Worm (Caenorhabditis elegans) whole organism, L4 larva: ENCODE data around the gene C08E3.14.

ENCODE experiments used
- D1046.2 ChIP-seq: fragments of 200-800 bp; sonication (Bioruptor generic); IDR thresholded peaks from 2 replicates; pipeline ENCODE4 v1.3.6; 2022; ENCODE audit warnings: missing genetic modification characterization, missing compliant biosample characterization
- F26F4.8 ChIP-seq: fragments of 200-800 bp; sonication (Bioruptor generic); conservative IDR thresholded peaks from 2 replicates; pipeline ENCODE4 v1.3.6; 2022; ENCODE audit warnings: missing genetic modification characterization, missing compliant biosample characterization
- F44E2.7 ChIP-seq: fragments of 200-800 bp; sonication (Bioruptor generic); IDR thresholded peaks from 2 replicates; pipeline ENCODE4 v2.1.2; 2022; ENCODE audit warnings: missing genetic modification characterization, missing compliant biosample characterization
- T26A8.4 ChIP-seq: fragments of 200-800 bp; sonication (Bioruptor generic); IDR thresholded peaks from 2 replicates; pipeline ENCODE4 v1.3.6; 2022; ENCODE audit warnings: missing genetic modification characterization, missing compliant biosample characterization
- Y105C5A.15 ChIP-seq: fragments of 200-800 bp; sonication (Bioruptor generic); IDR thresholded peaks from 2 replicates; pipeline ENCODE4 v1.3.6; 2022; ENCODE audit warnings: missing genetic modification characterization, missing compliant biosample characterization
- Y48G9A.11 ChIP-seq: fragments of 200-800 bp; sonication (Bioruptor generic); IDR thresholded peaks from 2 replicates; pipeline ENCODE4 v1.3.6; 2022; ENCODE audit warnings: missing genetic modification reagents, missing genetic modification characterization, missing compliant biosample characterization
- Y5F2A.4 ChIP-seq: fragments of 200-800 bp; sonication (Bioruptor generic); optimal IDR thresholded peaks from 2 replicates; lab custom pipeline; 2018; ENCODE audit warnings: mild to moderate bottlenecking, missing genetic modification characterization, missing compliant biosample characterization
- Y75B8A.6 ChIP-seq: fragments of 200-800 bp; sonication (Bioruptor generic); IDR thresholded peaks from 2 replicates; pipeline ENCODE4 v1.3.6; 2022; ENCODE audit warnings: missing genetic modification reagents, missing genetic modification characterization, missing compliant biosample characterization
- aha-1 ChIP-seq: fragments of 150-350 bp; peaks from one replicate; lab custom pipeline; 2014; ENCODE audit warnings: missing biosample characterization, missing genetic modification characterization
- arid-1 ChIP-seq: fragments of 200-800 bp; sonication (Bioruptor generic); conservative IDR thresholded peaks from 2 replicates; pipeline ENCODE4 v1.3.6; 2022; ENCODE audit warnings: missing genetic modification reagents, missing genetic modification characterization, missing compliant biosample characterization
- ceh-28 ChIP-seq: fragments of 150-350 bp; optimal IDR thresholded peaks from 2 replicates; lab custom pipeline; 2014; ENCODE audit warnings: missing biosample characterization, missing genetic modification reagents, missing genetic modification characterization
- ceh-44 ChIP-seq: fragments of 200-800 bp; sonication (Bioruptor generic); IDR thresholded peaks from 2 replicates; pipeline ENCODE4 v1.3.6; 2022; ENCODE audit warnings: missing genetic modification reagents, missing genetic modification characterization, missing compliant biosample characterization
- ces-1 ChIP-seq: fragments of 150-350 bp; sonication (generic microtip); optimal IDR thresholded peaks from 4 replicates; lab custom pipeline; 2014; ENCODE audit warnings: missing biosample characterization, missing genetic modification reagents, missing genetic modification characterization
- daf-12 ChIP-seq: fragments of 150-350 bp; optimal IDR thresholded peaks from 2 replicates; lab custom pipeline; 2014; ENCODE audit warnings: missing biosample characterization, missing genetic modification reagents, missing genetic modification characterization
- daf-16 ChIP-seq, 3 experiments: sonication (generic microtip); optimal IDR thresholded peaks; 2 replicates each; lab custom pipeline; 2016 to 2017; ENCODE audit warnings: missing genetic modification characterization in 3 of 3, missing genetic modification reagents in 3 of 3, mild to moderate bottlenecking in 2 of 3, missing compliant biosample characterization in 2 of 3, missing biosample characterization in 1 of 3, moderate library complexity in 1 of 3
- daf-19 ChIP-seq: fragments of 200-800 bp; sonication (Bioruptor generic); conservative IDR thresholded peaks from 2 replicates; pipeline ENCODE4 v1.3.6; 2022; ENCODE audit warnings: missing genetic modification characterization, missing compliant biosample characterization
- dmd-6 ChIP-seq: fragments of 200-800 bp; sonication (Bioruptor generic); IDR thresholded peaks from 2 replicates; pipeline ENCODE4 v1.3.6; 2022; ENCODE audit warnings: missing genetic modification reagents, missing genetic modification characterization, missing compliant biosample characterization
- dpl-1 ChIP-seq: fragments of 150-350 bp; optimal IDR thresholded peaks from 2 replicates; lab custom pipeline; 2014; ENCODE audit warnings: missing biosample characterization, missing genetic modification reagents, missing genetic modification characterization
- duxl-1 ChIP-seq: sonication (generic microtip); optimal IDR thresholded peaks from 2 replicates; lab custom pipeline; 2016; ENCODE audit warnings: mild to moderate bottlenecking, missing genetic modification characterization, moderate library complexity, missing compliant biosample characterization; ENCODE audit not compliant: poor library complexity
- fos-1 ChIP-seq: fragments of 150-350 bp; optimal IDR thresholded peaks from 2 replicates; lab custom pipeline; 2014; ENCODE audit warnings: missing biosample characterization, missing genetic modification characterization
- gei-8 ChIP-seq: fragments of 200-800 bp; sonication (Bioruptor generic); optimal IDR thresholded peaks from 2 replicates; lab custom pipeline; 2018; ENCODE audit warnings: mild to moderate bottlenecking, missing genetic modification characterization, missing compliant biosample characterization
- hlh-11 ChIP-seq: fragments of 200-800 bp; sonication (Bioruptor generic); optimal IDR thresholded peaks from 2 replicates; lab custom pipeline; 2018; ENCODE audit warnings: mild to moderate bottlenecking, missing genetic modification characterization, missing compliant biosample characterization
- hmg-1.1 ChIP-seq: fragments of 200-800 bp; sonication (Bioruptor generic); IDR thresholded peaks from 2 replicates; pipeline ENCODE4 v1.3.6; 2022; ENCODE audit warnings: missing genetic modification reagents, missing genetic modification characterization, missing compliant biosample characterization
- lin-1 ChIP-seq: fragments of 200-800 bp; sonication (Bioruptor generic); IDR thresholded peaks from 2 replicates; pipeline ENCODE4 v1.3.6; 2022; ENCODE audit warnings: missing genetic modification reagents, missing genetic modification characterization, missing compliant biosample characterization
- lin-15B ChIP-seq: fragments of 150-350 bp; sonication (generic microtip); optimal IDR thresholded peaks from 3 replicates; lab custom pipeline; 2014; ENCODE audit warnings: missing biosample characterization, missing genetic modification characterization
- lin-29 ChIP-seq: fragments of 200-800 bp; sonication (Bioruptor generic); IDR thresholded peaks from 2 replicates; pipeline ENCODE4 v1.3.6; 2022; ENCODE audit warnings: missing genetic modification reagents, missing genetic modification characterization, missing compliant biosample characterization
- lin-38 ChIP-seq: fragments of 200-800 bp; sonication (Bioruptor generic); IDR thresholded peaks from 2 replicates; pipeline ENCODE4 v1.3.6; 2022; ENCODE audit warnings: missing genetic modification reagents, missing genetic modification characterization, missing compliant biosample characterization
- lsy-2 ChIP-seq, 2 experiments: fragments of 150-350 bp in 1 of 2; sonication (generic microtip) in 1 of 2; optimal IDR thresholded peaks; 2 replicates each; lab custom pipeline; 2014 to 2017; ENCODE audit warnings: missing biosample characterization in 2 of 2, missing genetic modification characterization in 2 of 2
- madf-9 ChIP-seq: fragments of 200-800 bp; sonication (Bioruptor generic); conservative IDR thresholded peaks from 2 replicates; pipeline ENCODE4 v1.3.6; 2022; ENCODE audit warnings: missing genetic modification reagents, missing genetic modification characterization, missing compliant biosample characterization
- mdt-29 ChIP-seq: fragments of 200-800 bp; sonication (Bioruptor generic); IDR thresholded peaks from 2 replicates; pipeline ENCODE4 v1.3.6; 2022; ENCODE audit warnings: missing genetic modification reagents, missing genetic modification characterization, missing compliant biosample characterization
- mes-2 ChIP-seq: sonication (generic microtip); optimal IDR thresholded peaks from 2 replicates; lab custom pipeline; 2016; ENCODE audit warnings: missing genotype, mild to moderate bottlenecking, missing genetic modification characterization, missing compliant biosample characterization; ENCODE audit not compliant: poor library complexity, severe bottlenecking
- nhr-28 ChIP-seq: fragments of 150-350 bp; optimal IDR thresholded peaks from 2 replicates; lab custom pipeline; 2014; ENCODE audit warnings: missing biosample characterization, missing genetic modification characterization
- nhr-48 ChIP-seq: sonication (generic microtip); optimal IDR thresholded peaks from 2 replicates; lab custom pipeline; 2016; ENCODE audit warnings: mild to moderate bottlenecking, missing genetic modification characterization, missing compliant biosample characterization
- php-3 ChIP-seq: fragments of 200-800 bp; sonication (Bioruptor generic); IDR thresholded peaks from 2 replicates; pipeline ENCODE4 v1.3.6; 2022; ENCODE audit warnings: missing genetic modification reagents, missing genetic modification characterization, missing compliant biosample characterization
- rbr-2 ChIP-seq: sonication (generic microtip); optimal IDR thresholded peaks from 2 replicates; lab custom pipeline; 2016; ENCODE audit warnings: missing genotype, missing genetic modification characterization, missing compliant biosample characterization
- sdz-12 ChIP-seq: fragments of 200-800 bp; sonication (Bioruptor generic); optimal IDR thresholded peaks from 2 replicates; lab custom pipeline; 2018; ENCODE audit warnings: mild to moderate bottlenecking, missing genetic modification characterization, missing compliant biosample characterization
- skn-1 ChIP-seq: fragments of 150-350 bp; optimal IDR thresholded peaks from 2 replicates; lab custom pipeline; 2014; ENCODE audit warnings: missing biosample characterization, missing genetic modification characterization
- spr-1 ChIP-seq: sonication (generic microtip); optimal IDR thresholded peaks from 2 replicates; lab custom pipeline; 2016; ENCODE audit warnings: mild to moderate bottlenecking, missing genetic modification characterization, missing compliant biosample characterization
- tra-1 ChIP-seq: fragments of 200-800 bp; sonication (Bioruptor generic); IDR thresholded peaks from 2 replicates; pipeline ENCODE4 v1.3.6; 2022; ENCODE audit warnings: missing genetic modification reagents, missing genetic modification characterization, missing compliant biosample characterization
- unc-39 ChIP-seq: sonication (generic microtip); optimal IDR thresholded peaks from 2 replicates; lab custom pipeline; 2017; ENCODE audit warnings: missing biosample characterization, missing genetic modification characterization
- vab-7 ChIP-seq: fragments of 200-800 bp; sonication (Bioruptor generic); IDR thresholded peaks from 2 replicates; pipeline ENCODE4 v1.3.6; 2022; ENCODE audit warnings: missing genetic modification reagents, missing genetic modification characterization, missing compliant biosample characterization
- zfp-2 ChIP-seq: sonication (generic microtip); optimal IDR thresholded peaks from 2 replicates; lab custom pipeline; 2016; ENCODE audit warnings: mild to moderate bottlenecking, missing genetic modification characterization, missing compliant biosample characterization
- zfp-3 ChIP-seq: fragments of 200-800 bp; sonication (Bioruptor generic); conservative IDR thresholded peaks from 2 replicates; pipeline ENCODE4 v1.3.6; 2022; ENCODE audit warnings: missing genetic modification reagents, missing genetic modification characterization, missing compliant biosample characterization
- ztf-11 ChIP-seq: fragments of 150-350 bp; optimal IDR thresholded peaks from 2 replicates; lab custom pipeline; 2014; ENCODE audit warnings: missing biosample characterization, missing genetic modification characterization
- ztf-7 ChIP-seq: fragments of 150-350 bp; optimal IDR thresholded peaks from 2 replicates; lab custom pipeline; 2014; ENCODE audit warnings: missing biosample characterization, missing genetic modification characterization

Gene C08E3.14

DNA sequence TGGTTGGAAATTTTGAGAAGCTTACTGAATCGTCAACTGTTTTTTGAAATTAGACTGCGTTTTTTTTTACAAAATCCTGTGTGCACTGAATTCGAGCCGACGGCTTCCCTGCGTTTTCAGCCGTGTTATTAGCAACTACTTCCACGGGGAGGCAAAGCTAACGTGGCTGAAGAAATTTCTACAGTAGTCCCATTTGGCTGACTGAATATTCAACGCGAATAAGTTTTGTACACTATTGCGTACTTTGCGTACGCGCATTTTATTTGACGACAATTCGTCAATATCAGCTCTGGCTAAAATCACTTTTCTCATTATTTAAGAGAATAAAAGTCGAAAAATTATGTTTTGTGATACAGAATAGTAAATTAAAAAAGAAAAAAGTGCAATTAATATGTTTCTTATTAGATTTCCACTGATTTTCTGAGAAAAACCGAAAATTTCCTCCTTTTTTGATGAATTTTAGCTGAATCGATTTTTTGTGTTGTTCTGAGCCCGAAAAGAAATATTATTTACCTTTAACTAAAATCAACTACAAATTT is 35.6 kb downstream of the C08E3.14 start:
- TF ChIP-seq tra-1 (0 out of 2 replicates have a peak, but pooled peaks have one; percentile 16), T26A8.4 (GFP tag; lab: Robert Waterston, UW) (0 out of 2 replicates have a peak, but pooled peaks have one; percentile 43), mes-2 (tag; lab: Kevin White, UChicago) (peak; percentile 26), Y48G9A.11 (peak; percentile 72), D1046.2 (GFP tag; lab: Robert Waterston, UW) (0 out of 2 replicates have a peak, but pooled peaks have one; percentile 24), dmd-6 (GFP tag; lab: Robert Waterston, UW) (peak; percentile 23; the same call in 1 of the 2 replicates), duxl-1 (tag; lab: Kevin White, UChicago) (peak; percentile 51), hmg-1.1 (GFP tag; lab: Robert Waterston, UW) (peak; percentile 49)

DNA sequence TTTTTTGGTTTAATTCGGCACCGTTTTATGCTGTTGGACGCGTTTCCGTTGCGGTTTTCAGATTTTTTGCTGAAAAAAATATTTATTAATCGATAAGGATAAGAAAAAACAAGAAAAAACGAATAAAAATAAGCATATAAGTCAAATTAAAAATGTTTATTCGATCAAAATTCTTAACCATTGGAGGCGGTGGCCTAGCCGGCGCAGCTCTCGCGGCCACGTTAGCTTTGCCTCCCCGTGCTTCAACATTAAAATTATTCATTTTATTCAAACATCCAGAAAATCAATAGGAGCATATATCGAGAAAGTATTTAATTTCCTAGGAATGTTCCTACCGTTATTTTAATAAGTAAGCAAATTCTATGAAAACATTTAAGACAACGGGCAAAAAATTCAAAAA is 37.1 kb downstream of the C08E3.14 start, which contains the start of gene ZC204.14:
Gene ZC204.14 (minus strand): TSS at position 69 of the 400 bp plus-strand sequence.
- TF ChIP-seq Y105C5A.15 (GFP tag; lab: Robert Waterston, UW) = no peak
- TF ChIP-seq lsy-2 (tag; optimal IDR thresholded peaks at IDR 0.05; lab: Kevin White, UChicago) = peak in 1 of 2 experiments; percentile 46
- no peak for TF ChIP-seq gei-8 (GFP tag; lab: Kevin White, UChicago)
- TF ChIP-seq mes-2 (tag; lab: Kevin White, UChicago) = peak; percentile 51
- TF ChIP-seq daf-12 (tag; lab: Kevin White, UChicago) = no peak
- TF ChIP-seq tra-1 = no peak

DNA sequence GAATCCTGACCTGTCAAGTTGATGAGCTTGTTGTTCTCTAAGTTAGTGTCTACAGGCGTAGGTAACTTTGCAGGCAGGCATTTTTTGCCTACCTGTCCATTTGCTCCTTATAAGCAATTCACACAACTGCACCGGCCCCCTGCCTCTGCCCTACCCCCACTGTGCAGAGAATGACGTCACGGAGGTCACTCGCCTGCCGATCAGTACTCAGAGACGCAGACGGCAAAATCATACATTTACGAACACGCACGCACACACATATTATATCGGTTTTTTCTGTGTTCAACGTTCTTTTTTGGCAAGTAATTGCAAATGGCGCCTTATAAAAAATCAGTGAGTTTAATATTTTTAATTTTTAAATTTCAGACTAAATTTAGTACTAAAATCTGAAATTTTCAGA is 37.8 kb downstream of the C08E3.14 start, which contains the start of gene duxl-1:
Gene duxl-1 (plus strand): TSS at position 184 of the 400 bp plus-strand sequence.
- no peak for TF ChIP-seq Y75B8A.6 (GFP tag; lab: Robert Waterston, UW)
- no peak for TF ChIP-seq php-3
- peak; percentile 33; the same call in 1 of the 2 replicates for TF ChIP-seq hmg-1.1 (GFP tag; lab: Robert Waterston, UW)
- no peak for TF ChIP-seq zfp-3 (GFP tag; lab: Robert Waterston, UW)
- TF ChIP-seq spr-1 (tag; lab: Kevin White, UChicago) = no peak
- no peak for TF ChIP-seq madf-9
- no peak for TF ChIP-seq F26F4.8 (GFP tag; lab: Robert Waterston, UW)
- TF ChIP-seq arid-1 (GFP tag; lab: Robert Waterston, UW) = no peak
- peak; percentile 65 for TF ChIP-seq hlh-11 (tag; lab: Kevin White, UChicago)
- TF ChIP-seq ces-1 (GFP tag; lab: Kevin White, UChicago) = no peak
- TF ChIP-seq ztf-11 = no peak
- no peak for TF ChIP-seq daf-19
- TF ChIP-seq nhr-48 (tag; lab: Kevin White, UChicago) = peak; percentile 6
- no peak for TF ChIP-seq T26A8.4 (GFP tag; lab: Robert Waterston, UW)
- no peak for TF ChIP-seq F44E2.7 (GFP tag; lab: Robert Waterston, UW)
- TF ChIP-seq sdz-12 (GFP tag; lab: Kevin White, UChicago) = no peak
- TF ChIP-seq lin-15B (tag; lab: Kevin White, UChicago) = no peak
- no peak for TF ChIP-seq Y5F2A.4 (GFP tag; lab: Kevin White, UChicago)
- peak; percentile 93 for TF ChIP-seq aha-1 (tag; lab: Kevin White, UChicago)
- TF ChIP-seq ceh-44 (GFP tag; lab: Robert Waterston, UW) = no peak
- TF ChIP-seq daf-16 (GFP tag; optimal IDR thresholded peaks at IDR 0.05; lab: Kevin White, UChicago) = no peak
- no peak for TF ChIP-seq daf-16 (tag; optimal IDR thresholded peaks at IDR 0.05; lab: Kevin White, UChicago)
- TF ChIP-seq nhr-28 (tag; lab: Kevin White, UChicago) = peak; percentile 36
- no peak for TF ChIP-seq lin-38 (GFP tag; lab: Robert Waterston, UW)
- TF ChIP-seq dmd-6 (GFP tag; lab: Robert Waterston, UW) = peak; percentile 76
- no peak for TF ChIP-seq skn-1
- TF ChIP-seq dpl-1 (GFP tag; lab: Kevin White, UChicago) = no peak
- TF ChIP-seq rbr-2 = no peak
- TF ChIP-seq unc-39 (tag; lab: Kevin White, UChicago) = no peak
- no peak for TF ChIP-seq Y105C5A.15 (GFP tag; lab: Robert Waterston, UW)
- TF ChIP-seq Y48G9A.11 = no peak
- TF ChIP-seq lin-29 = no peak
- TF ChIP-seq zfp-2 = no peak
- no peak for TF ChIP-seq mdt-29 (GFP tag; lab: Robert Waterston, UW)
- TF ChIP-seq fos-1 (tag; lab: Kevin White, UChicago) = no peak
- TF ChIP-seq vab-7 (GFP tag; lab: Robert Waterston, UW) = no peak
- no peak for TF ChIP-seq tra-1
- peak; percentile 88 for TF ChIP-seq duxl-1 (tag; lab: Kevin White, UChicago)
- no peak for TF ChIP-seq lin-1
- no peak for TF ChIP-seq ceh-28 (tag; lab: Kevin White, UChicago)
- no peak for TF ChIP-seq ztf-7 (tag; lab: Kevin White, UChicago)
